Worm (Caenorhabditis elegans): ENCODE results near the gene math-10.
"Not testable (repeated sequence)": the region's sequence is repeated elsewhere in the genome, so short reads cannot be mapped to it uniquely, and the experiment has no call there.

DNA sequence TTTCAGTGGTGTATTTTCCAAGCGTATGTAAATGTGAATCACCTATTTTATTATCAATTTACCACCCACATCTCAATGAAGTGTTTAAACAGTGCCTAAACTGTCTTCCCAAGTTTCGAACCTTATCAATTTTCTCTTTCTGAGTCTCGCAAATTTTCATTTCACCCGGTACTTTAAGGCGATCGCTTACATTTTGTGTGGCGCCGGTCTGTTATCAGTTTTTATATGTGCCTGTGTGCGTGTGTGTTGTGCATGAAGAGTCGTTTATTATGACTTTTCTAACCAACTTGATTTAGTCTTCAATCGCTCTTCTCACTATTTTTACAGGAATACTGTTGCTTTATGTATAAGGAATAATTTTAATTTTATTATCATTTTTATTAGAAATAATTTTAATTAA lies 47.7 kb upstream of the math-10 start:
- TF ChIP-seq ama-1 (optimal IDR thresholded peaks at IDR 0.05); fos-1 (tag; optimal IDR thresholded peaks at IDR 0.05); blmp-1 (tag; optimal IDR thresholded peaks at IDR 0.05); pag-3 (tag; optimal IDR thresholded peaks at IDR 0.05; ENCODE audit: borderline replicate concordance, insufficient read depth); lin-14 (GFP tag; optimal IDR thresholded peaks at IDR 0.05); ztf-11 (tag; optimal IDR thresholded peaks at IDR 0.05); lin-39 (tag; optimal IDR thresholded peaks at IDR 0.05); snpc-4 (tag; optimal IDR thresholded peaks at IDR 0.05); unc-62 (GFP tag; optimal IDR thresholded peaks at IDR 0.05); alr-1 (tag; optimal IDR thresholded peaks at IDR 0.05; ENCODE audit: borderline replicate concordance); efl-3 (GFP tag; optimal IDR thresholded peaks at IDR 0.05); ztf-4 (tag; optimal IDR thresholded peaks at IDR 0.05): not testable (repeated sequence)

Data from whole organism, L1 larva.